Fruit fly (Drosophila melanogaster) whole organism, embryonic: Measurements from ENCODE around the gene miple2.
A peak's percentile ranks its signal among the peaks of the same experiment; 100 is the strongest.

Experiments
- Bdp1 ChIP-seq: fragments of 200-800 bp; sonication (Bioruptor generic); optimal IDR thresholded peaks from 3 replicates; lab custom pipeline; 2016; ENCODE audit warnings: missing biosample characterization, missing genetic modification characterization
- Bgb ChIP-seq: fragments of 200-800 bp; sonication (Bioruptor generic); IDR thresholded peaks from 2 replicates; pipeline ENCODE4 v1.3.6; 2022; ENCODE audit warnings: missing biosample characterization, missing genetic modification characterization; ENCODE audit not compliant: partially characterized antibody
- Blimp-1 ChIP-seq: fragments of 200-800 bp; sonication (Bioruptor generic); optimal IDR thresholded peaks from 3 replicates; lab custom pipeline; 2018; ENCODE audit warnings: missing biosample characterization, missing genetic modification characterization, mild to moderate bottlenecking, moderate library complexity, missing genetic modification reagents
- CG10959 ChIP-seq: fragments of 200-800 bp; sonication (Bioruptor generic); IDR thresholded peaks from 2 replicates; pipeline ENCODE4 v1.3.6; 2022; ENCODE audit warnings: missing biosample characterization, missing genetic modification characterization
- CG11247 ChIP-seq: fragments of 200-800 bp; sonication (Bioruptor generic); IDR thresholded peaks from 2 replicates; pipeline ENCODE4 v1.3.6; 2022; ENCODE audit warnings: missing biosample characterization, missing genetic modification characterization
- CG12155 ChIP-seq: fragments of 200-800 bp; sonication (Bioruptor generic); optimal IDR thresholded peaks from 3 replicates; lab custom pipeline; 2016; ENCODE audit warnings: missing biosample characterization, missing genetic modification characterization
- CG1233 ChIP-seq: fragments of 200-800 bp; sonication (Bioruptor generic); optimal IDR thresholded peaks from 4 replicates; lab custom pipeline; 2018; ENCODE audit warnings: missing biosample characterization, mild to moderate bottlenecking, missing genetic modification characterization
- CG14667 ChIP-seq: fragments of 200-800 bp; sonication (Bioruptor generic); IDR thresholded peaks from 2 replicates; pipeline ENCODE4 v1.3.6; 2022; ENCODE audit warnings: missing biosample characterization, missing genetic modification characterization
- CG15073 ChIP-seq: fragments of 200-800 bp; sonication (Bioruptor generic); optimal IDR thresholded peaks from 2 replicates; lab custom pipeline; 2016; ENCODE audit warnings: missing biosample characterization, missing genetic modification characterization
- CG1647 ChIP-seq: fragments of 200-800 bp; sonication (Bioruptor generic); optimal IDR thresholded peaks from 3 replicates; lab custom pipeline; 2016; ENCODE audit warnings: missing biosample characterization, missing genetic modification characterization
- CG16815 ChIP-seq: fragments of 200-800 bp; sonication (Bioruptor generic); optimal IDR thresholded peaks from 3 replicates; lab custom pipeline; 2017; ENCODE audit warnings: missing biosample characterization, mild to moderate bottlenecking, missing genetic modification characterization
- CG17361 ChIP-seq: fragments of 200-800 bp; sonication (Bioruptor generic); IDR thresholded peaks from 3 replicates; pipeline ENCODE4 v1.3.6; 2022; ENCODE audit warnings: missing biosample characterization, missing genetic modification characterization
- CG2889 ChIP-seq: fragments of 200-800 bp; sonication (Bioruptor generic); IDR thresholded peaks from 3 replicates; pipeline ENCODE4 v1.3.6; 2022; ENCODE audit warnings: missing biosample characterization, missing genetic modification characterization
- CG30403 ChIP-seq: fragments of 200-800 bp; sonication (Bioruptor generic); optimal IDR thresholded peaks from 3 replicates; lab custom pipeline; 2016; ENCODE audit warnings: missing biosample characterization, missing genetic modification characterization
- CG31365 ChIP-seq: fragments of 200-800 bp; sonication (Bioruptor generic); optimal IDR thresholded peaks from 2 replicates; lab custom pipeline; 2018; ENCODE audit warnings: missing biosample characterization, mild to moderate bottlenecking, missing genetic modification characterization
- CG31388 ChIP-seq: fragments of 200-800 bp; sonication (Bioruptor generic); optimal IDR thresholded peaks from 2 replicates; lab custom pipeline; 2016; ENCODE audit warnings: missing biosample characterization, missing genetic modification characterization
- CG34376 ChIP-seq: fragments of 200-800 bp; sonication (Bioruptor generic); optimal IDR thresholded peaks from 2 replicates; lab custom pipeline; 2018; ENCODE audit warnings: missing biosample characterization, mild to moderate bottlenecking, missing genetic modification characterization
- CG34422 ChIP-seq: fragments of 200-800 bp; sonication (Bioruptor generic); IDR thresholded peaks from 3 replicates; pipeline ENCODE4 v1.3.6; 2022; ENCODE audit warnings: missing biosample characterization, missing genetic modification characterization
- CG6791 ChIP-seq: fragments of 200-800 bp; sonication (Bioruptor generic); IDR thresholded peaks from 3 replicates; pipeline ENCODE4 v1.3.6; 2022; ENCODE audit warnings: missing biosample characterization, missing genetic modification characterization; ENCODE audit not compliant: partially characterized antibody
- CG6854 ChIP-seq: fragments of 200-800 bp; sonication (Bioruptor generic); optimal IDR thresholded peaks from 3 replicates; lab custom pipeline; 2017; ENCODE audit warnings: missing biosample characterization, mild to moderate bottlenecking, missing genetic modification characterization
- CG7271 ChIP-seq: fragments of 200-800 bp; sonication (Bioruptor generic); optimal IDR thresholded peaks from 2 replicates; lab custom pipeline; 2018; ENCODE audit warnings: missing biosample characterization, mild to moderate bottlenecking, missing genetic modification characterization, moderate library complexity
- CG7556 ChIP-seq: fragments of 200-800 bp; sonication (Bioruptor generic); optimal IDR thresholded peaks from 2 replicates; lab custom pipeline; 2017; ENCODE audit warnings: missing biosample characterization, mild to moderate bottlenecking, missing genetic modification characterization
- CG9609 ChIP-seq: fragments of 200-800 bp; sonication (Bioruptor generic); optimal IDR thresholded peaks from 3 replicates; lab custom pipeline; 2016; ENCODE audit warnings: missing biosample characterization, missing genetic modification characterization
- CrebB ChIP-seq: fragments of 200-800 bp; sonication (Bioruptor generic); optimal IDR thresholded peaks from 3 replicates; lab custom pipeline; 2018; ENCODE audit warnings: missing biosample characterization, mild to moderate bottlenecking, missing genetic modification characterization
- Doc3 ChIP-seq: fragments of 200-800 bp; sonication (Bioruptor generic); IDR thresholded peaks from 3 replicates; pipeline ENCODE4 v1.3.6; 2022; ENCODE audit warnings: missing biosample characterization, missing genetic modification characterization; ENCODE audit not compliant: partially characterized antibody
- Fer1 ChIP-seq: fragments of 200-800 bp; sonication (Bioruptor generic); optimal IDR thresholded peaks from 2 replicates; lab custom pipeline; 2017; ENCODE audit warnings: missing biosample characterization, mild to moderate bottlenecking, missing genetic modification characterization
- Gug ChIP-seq: fragments of 200-800 bp; sonication (Bioruptor generic); IDR thresholded peaks from 4 replicates; pipeline ENCODE4 v1.3.6; 2022; ENCODE audit warnings: missing biosample characterization, missing genetic modification characterization
- Hsf ChIP-seq: fragments of 200-800 bp; sonication (Bioruptor generic); optimal IDR thresholded peaks from 3 replicates; lab custom pipeline; 2016; ENCODE audit warnings: missing biosample characterization, missing genetic modification characterization
- Lhr ChIP-seq: fragments of 200-800 bp; sonication (Bioruptor generic); optimal IDR thresholded peaks from 3 replicates; lab custom pipeline; 2017; ENCODE audit warnings: mild to moderate bottlenecking, missing biosample characterization, missing genetic modification reagents, missing genetic modification characterization
- Oaz ChIP-seq: fragments of 200-800 bp; sonication (Bioruptor generic); IDR thresholded peaks from 2 replicates; pipeline ENCODE4 v1.3.6; 2022; ENCODE audit warnings: missing biosample characterization, missing genetic modification characterization
- Opbp ChIP-seq: fragments of 200-800 bp; sonication (Bioruptor generic); IDR thresholded peaks from 3 replicates; pipeline ENCODE4 v1.3.6; 2022; ENCODE audit warnings: missing biosample characterization, missing genetic modification characterization; ENCODE audit not compliant: partially characterized antibody
- Poxn ChIP-seq: fragments of 200-800 bp; sonication (Bioruptor generic); IDR thresholded peaks from 2 replicates; pipeline ENCODE4 v1.3.6; 2022; ENCODE audit warnings: missing biosample characterization, missing genetic modification characterization
- Ravus ChIP-seq: fragments of 200-800 bp; sonication (Bioruptor generic); IDR thresholded peaks from 2 replicates; pipeline ENCODE4 v1.3.6; 2022; ENCODE audit warnings: missing biosample characterization, missing genetic modification characterization
- Side ChIP-seq: fragments of 200-800 bp; sonication (Bioruptor generic); optimal IDR thresholded peaks from 2 replicates; lab custom pipeline; 2016; ENCODE audit warnings: missing biosample characterization, missing genetic modification characterization
- caup ChIP-seq: fragments of 200-800 bp; sonication (Bioruptor generic); optimal IDR thresholded peaks from 3 replicates; lab custom pipeline; 2017; ENCODE audit warnings: missing biosample characterization, mild to moderate bottlenecking, missing genetic modification characterization, moderate library complexity; ENCODE audit not compliant: severe bottlenecking
- croc ChIP-seq: fragments of 200-800 bp; sonication (Bioruptor generic); conservative IDR thresholded peaks from 3 replicates; pipeline ENCODE4 v1.3.6; 2022; ENCODE audit warnings: missing biosample characterization, missing genetic modification characterization
- dati ChIP-seq: fragments of 200-800 bp; sonication (Bioruptor generic); IDR thresholded peaks from 2 replicates; pipeline ENCODE4 v1.3.6; 2022; ENCODE audit warnings: missing biosample characterization, missing genetic modification characterization
- dysf ChIP-seq: fragments of 200-800 bp; sonication (Bioruptor generic); IDR thresholded peaks from 3 replicates; pipeline ENCODE4 v1.3.6; 2022; ENCODE audit warnings: missing biosample characterization, missing genetic modification characterization
- ewg ChIP-seq: fragments of 200-800 bp; sonication (Bioruptor generic); optimal IDR thresholded peaks from 3 replicates; lab custom pipeline; 2017; ENCODE audit warnings: mild to moderate bottlenecking, missing biosample characterization, missing genetic modification reagents, missing genetic modification characterization
- hb ChIP-seq: fragments of 200-800 bp; sonication (Bioruptor generic); IDR thresholded peaks from 3 replicates; pipeline ENCODE4 v1.3.6; 2022; ENCODE audit warnings: missing biosample characterization, missing genetic modification characterization; ENCODE audit not compliant: partially characterized antibody
- hkb ChIP-seq, 2 experiments: fragments of 200-800 bp in 1 of 2; fragments of >200 bp in 1 of 2; sonication (Bioruptor generic) in 1 of 2; IDR thresholded peaks in 1 of 2; optimal IDR thresholded peaks in 1 of 2; 2 replicates each; pipeline versions ENCODE4 v1.3.6 to Lab custom; 2017 to 2022; ENCODE audit warnings: missing biosample characterization in 1 of 2, missing genetic modification characterization in 1 of 2
- hth ChIP-seq: fragments of >200 bp; optimal IDR thresholded peaks from 2 replicates; lab custom pipeline; 2017; ENCODE audit warnings: inconsistent platforms
- ind ChIP-seq: fragments of 200-800 bp; sonication (Bioruptor generic); optimal IDR thresholded peaks from 3 replicates; lab custom pipeline; 2016; ENCODE audit warnings: missing biosample characterization, missing genetic modification characterization
- lmd ChIP-seq: fragments of 200-800 bp; sonication (Bioruptor generic); IDR thresholded peaks from 2 replicates; pipeline ENCODE4 v1.3.6; 2022; ENCODE audit warnings: missing biosample characterization, missing genetic modification characterization
- oc ChIP-seq: fragments of 200-800 bp; sonication (Bioruptor generic); optimal IDR thresholded peaks from 2 replicates; lab custom pipeline; 2018; ENCODE audit warnings: missing biosample characterization, mild to moderate bottlenecking, missing genetic modification characterization, moderate library complexity
- pan ChIP-seq, 4 experiments: fragments of >200 bp in 3 of 4; fragments of 200-800 bp in 1 of 4; sonication (Bioruptor generic) in 1 of 4; optimal IDR thresholded peaks in 3 of 4; IDR thresholded peaks in 1 of 4; 2 replicates each; pipeline versions ENCODE4 v1.3.6 to Lab custom; 2017 to 2022; ENCODE audit warnings: missing biosample characterization in 2 of 4, missing genetic modification characterization in 2 of 4, mixed read lengths in 1 of 4
- sug ChIP-seq: fragments of 200-800 bp; optimal IDR thresholded peaks from 2 replicates; lab custom pipeline; 2019; ENCODE audit warnings: missing biosample characterization, mild to moderate bottlenecking, missing genetic modification characterization, moderate library complexity
- trem ChIP-seq: fragments of 200-800 bp; optimal IDR thresholded peaks from 3 replicates; lab custom pipeline; 2019; ENCODE audit warnings: missing biosample characterization, mild to moderate bottlenecking, missing genetic modification characterization, moderate library complexity
- tx ChIP-seq: fragments of 200-800 bp; sonication (Bioruptor generic); optimal IDR thresholded peaks from 2 replicates; lab custom pipeline; 2016; ENCODE audit warnings: missing biosample characterization, missing genetic modification characterization
- usp ChIP-seq: fragments of >200 bp; optimal IDR thresholded peaks from 2 replicates; lab custom pipeline; 2017; ENCODE audit warnings: missing biosample characterization, missing genetic modification characterization
- vnd ChIP-seq: fragments of 200-800 bp; sonication (Bioruptor generic); IDR thresholded peaks from 3 replicates; pipeline ENCODE4 v1.3.6; 2022; ENCODE audit warnings: missing biosample characterization, missing genetic modification characterization; ENCODE audit not compliant: partially characterized antibody

The miple2 gene

dm6 chr3L:324486-324885 is 53.5 kb downstream of the miple2 start, which contains the start of gene CG32344 (continued):
- TF ChIP-seq CG12155 (GFP tag; lab: Kevin White, UChicago): no peak
- TF ChIP-seq CG34422: no peak
- 0 out of 3 replicates have a peak, but pooled peaks have one; percentile 24 for TF ChIP-seq CG17361 (GFP tag; lab: Robert Waterston, UW)
- TF ChIP-seq Opbp (GFP tag; lab: Robert Waterston, UW): peak; percentile 21; the same call in 2 of the 3 replicates
- no peak for TF ChIP-seq CG14667 (GFP tag; lab: Robert Waterston, UW)
- TF ChIP-seq CG10959 (GFP tag; lab: Robert Waterston, UW): no peak
- no peak for TF ChIP-seq Oaz (GFP tag; lab: Robert Waterston, UW)
- TF ChIP-seq dysf (GFP tag; lab: Robert Waterston, UW): no peak
- peak; percentile 34; the same call in 1 of the 3 replicates for TF ChIP-seq vnd
- peak; percentile 70 for TF ChIP-seq CG6791 (GFP tag; lab: Robert Waterston, UW)
- TF ChIP-seq oc (tag; lab: Kevin White, UChicago): no peak
- TF ChIP-seq CG1647 (GFP tag; lab: Kevin White, UChicago): no peak
- no peak for TF ChIP-seq CG1233
- no peak for TF ChIP-seq CG7556 (GFP tag; lab: Kevin White, UChicago)
- TF ChIP-seq usp: no peak
- TF ChIP-seq Bgb (GFP tag; lab: Robert Waterston, UW): peak; percentile 74
- TF ChIP-seq ind (GFP tag; lab: Kevin White, UChicago): no peak
- TF ChIP-seq Bdp1 (GFP tag; lab: Kevin White, UChicago): no peak
- TF ChIP-seq caup (GFP tag; lab: Kevin White, UChicago): no peak
- TF ChIP-seq CG7271 (tag; lab: Kevin White, UChicago): no peak
- TF ChIP-seq Hsf (GFP tag; lab: Kevin White, UChicago): no peak
- TF ChIP-seq hb (GFP tag; lab: Robert Waterston, UW): no peak
- TF ChIP-seq lmd (GFP tag; lab: Robert Waterston, UW): no peak
- no peak for TF ChIP-seq Side (GFP tag; lab: Kevin White, UChicago)
- TF ChIP-seq Poxn (GFP tag; lab: Robert Waterston, UW): no peak
- TF ChIP-seq CG15073 (GFP tag; lab: Kevin White, UChicago): no peak
- no peak for TF ChIP-seq Fer1 (GFP tag; lab: Kevin White, UChicago)
- no peak for TF ChIP-seq Gug (GFP tag; lab: Robert Waterston, UW)
- peak; percentile 56; the same call in 2 of the 3 replicates for TF ChIP-seq Doc3 (GFP tag; lab: Robert Waterston, UW)
- TF ChIP-seq CG2889 (GFP tag; lab: Robert Waterston, UW): no peak
- TF ChIP-seq CG31365 (tag; lab: Kevin White, UChicago): no peak
- no peak for TF ChIP-seq CG31388
- no peak for TF ChIP-seq tx (GFP tag; lab: Kevin White, UChicago)
- no peak for TF ChIP-seq CrebB (tag; lab: Kevin White, UChicago)
- TF ChIP-seq Ravus (GFP tag; lab: Robert Waterston, UW): no peak
- TF ChIP-seq CG16815 (GFP tag; lab: Kevin White, UChicago): no peak
- TF ChIP-seq hth (lab: Kevin White, UChicago): no peak
- TF ChIP-seq dati (GFP tag; lab: Robert Waterston, UW): no peak
- no peak for TF ChIP-seq CG11247 (GFP tag; lab: Robert Waterston, UW)
- TF ChIP-seq sug (tag; lab: Kevin White, UChicago): peak; percentile 27
- TF ChIP-seq Blimp-1 (GFP tag; lab: Kevin White, UChicago): no peak
- TF ChIP-seq CG9609 (GFP tag; lab: Kevin White, UChicago): no peak
- TF ChIP-seq hkb (optimal IDR thresholded peaks at IDR 0.05; lab: Kevin White, UChicago): no peak
- TF ChIP-seq hkb (GFP tag; IDR thresholded peaks at IDR 0.05; lab: Robert Waterston, UW): no peak
- TF ChIP-seq croc: no peak
- no peak for TF ChIP-seq CG30403 (GFP tag; lab: Kevin White, UChicago)
- TF ChIP-seq ewg: no peak
- TF ChIP-seq trem (tag; lab: Kevin White, UChicago): peak; percentile 50
- TF ChIP-seq pan (optimal IDR thresholded peaks at IDR 0.05; lab: Kevin White, UChicago): no peak
- no peak for TF ChIP-seq pan (GFP tag; optimal IDR thresholded peaks at IDR 0.05 in 1 of 2, IDR thresholded peaks at IDR 0.05 in 1 of 2)
- no peak for TF ChIP-seq Lhr (GFP tag; lab: Kevin White, UChicago)
- TF ChIP-seq CG6854: no peak
- TF ChIP-seq CG34376 (GFP tag; lab: Kevin White, UChicago): no peak
